Worm (Caenorhabditis elegans): ENCODE data around the gene aipr-1.

DNA sequence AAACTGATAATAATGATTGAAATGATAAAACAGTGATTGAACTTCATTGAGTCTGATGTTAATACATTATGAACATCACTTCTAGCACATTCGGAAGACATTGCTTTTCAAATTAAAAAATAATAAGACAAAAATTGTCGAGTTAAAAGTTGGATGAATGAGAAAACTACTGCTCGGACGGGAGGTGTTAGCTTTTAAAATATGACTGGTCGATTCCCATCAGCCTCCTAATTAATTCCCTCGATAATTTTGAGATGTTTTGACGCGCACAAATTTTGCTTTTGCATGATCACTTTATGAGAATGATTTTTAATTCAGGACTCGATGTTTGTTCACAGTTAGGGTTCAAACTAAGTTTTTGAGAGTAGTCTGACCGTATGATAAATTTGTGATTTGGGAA lies 20.4 kb downstream of the aipr-1 start, which contains the start of gene sra-28:
- no peak for TF ChIP-seq F55B11.4 (tag; optimal IDR thresholded peaks at IDR 0.05; ENCODE audit: borderline replicate concordance, insufficient read depth)
- TF ChIP-seq snpc-4 (GFP tag; optimal IDR thresholded peaks at IDR 0.05), result no peak
- no peak for TF ChIP-seq snpc-4 (tag; optimal IDR thresholded peaks at IDR 0.05)
- TF ChIP-seq rec-8 (tag; optimal IDR thresholded peaks at IDR 0.05), result no peak
- TF ChIP-seq nhr-179 (tag; optimal IDR thresholded peaks at IDR 0.05), result no peak

Data from whole organism, young adult.